Fruit fly (Drosophila melanogaster) whole organism, prepupa: Measurements from ENCODE around the gene CG34241.

Experiments
- Blimp-1 ChIP-seq: fragments of 200-800 bp; sonication (Bioruptor generic); optimal IDR thresholded peaks from 3 replicates; lab custom pipeline; 2017; ENCODE audit warnings: missing biosample characterization, missing genetic modification characterization, mild to moderate bottlenecking, moderate library complexity, missing genetic modification reagents
- CG10631 ChIP-seq: fragments of 200-800 bp; sonication (Bioruptor generic); optimal IDR thresholded peaks from 2 replicates; lab custom pipeline; 2016; ENCODE audit warnings: missing biosample characterization, missing genetic modification characterization
- CG10669 ChIP-seq: fragments of 200-800 bp; sonication (Bioruptor generic); optimal IDR thresholded peaks from 3 replicates; lab custom pipeline; 2018; ENCODE audit warnings: missing biosample characterization, mild to moderate bottlenecking, missing genetic modification characterization, moderate library complexity
- CG11762 ChIP-seq: fragments of 200-800 bp; sonication (Bioruptor generic); optimal IDR thresholded peaks from 3 replicates; lab custom pipeline; 2016; ENCODE audit warnings: missing biosample characterization, missing genetic modification characterization; ENCODE audit not compliant: insufficient read depth
- CG1621 ChIP-seq: fragments of 200-800 bp; sonication (Bioruptor generic); optimal IDR thresholded peaks from 3 replicates; lab custom pipeline; 2018; ENCODE audit warnings: missing biosample characterization, mild to moderate bottlenecking, missing genetic modification characterization
- CG16779 ChIP-seq: fragments of 200-800 bp; sonication (Bioruptor generic); optimal IDR thresholded peaks from 3 replicates; lab custom pipeline; 2017; ENCODE audit warnings: missing biosample characterization, mild to moderate bottlenecking, missing genetic modification characterization
- CG31627 ChIP-seq: fragments of 200-800 bp; sonication (Bioruptor generic); optimal IDR thresholded peaks from 3 replicates; lab custom pipeline; 2016; ENCODE audit warnings: missing biosample characterization, missing genetic modification characterization
- CG32006 ChIP-seq: fragments of 200-800 bp; sonication (Bioruptor generic); optimal IDR thresholded peaks from 3 replicates; lab custom pipeline; 2017; ENCODE audit warnings: missing biosample characterization, mild to moderate bottlenecking, missing genetic modification characterization
- CG34406 ChIP-seq: fragments of 200-800 bp; sonication (Bioruptor generic); optimal IDR thresholded peaks from 3 replicates; lab custom pipeline; 2016; ENCODE audit warnings: missing biosample characterization, missing genetic modification characterization
- CG3919 ChIP-seq: fragments of 200-800 bp; sonication (Bioruptor generic); optimal IDR thresholded peaks from 3 replicates; lab custom pipeline; 2016; ENCODE audit warnings: missing biosample characterization, missing genetic modification characterization
- CG4318 ChIP-seq: fragments of 200-800 bp; sonication (Bioruptor generic); optimal IDR thresholded peaks from 3 replicates; lab custom pipeline; 2017; ENCODE audit warnings: missing biosample characterization, mild to moderate bottlenecking, missing genetic modification characterization
- CG6163 ChIP-seq: fragments of 200-800 bp; sonication (Bioruptor generic); IDR thresholded peaks from 3 replicates; pipeline ENCODE4 v1.3.6; 2022; ENCODE audit warnings: missing biosample characterization, missing genetic modification characterization
- CG6276 ChIP-seq: fragments of 200-800 bp; sonication (Bioruptor generic); optimal IDR thresholded peaks from 2 replicates; lab custom pipeline; 2017; ENCODE audit warnings: missing biosample characterization, mild to moderate bottlenecking, missing genetic modification characterization
- CG6792 ChIP-seq: fragments of 200-800 bp; sonication (Bioruptor generic); optimal IDR thresholded peaks from 3 replicates; lab custom pipeline; 2016; ENCODE audit warnings: missing biosample characterization, missing genetic modification characterization
- CG8119 ChIP-seq: fragments of 200-800 bp; sonication (Bioruptor generic); IDR thresholded peaks from 3 replicates; pipeline ENCODE4 v1.3.6; 2022; ENCODE audit warnings: missing biosample characterization, missing genetic modification characterization
- CG8319 ChIP-seq: fragments of 200-800 bp; sonication (Bioruptor generic); optimal IDR thresholded peaks from 3 replicates; lab custom pipeline; 2016; ENCODE audit warnings: missing biosample characterization, missing genetic modification characterization
- CG8632 ChIP-seq: fragments of 200-800 bp; sonication (Bioruptor generic); optimal IDR thresholded peaks from 3 replicates; lab custom pipeline; 2016; ENCODE audit warnings: missing biosample characterization, missing genetic modification characterization
- CG9139 ChIP-seq: fragments of 200-800 bp; sonication (Bioruptor generic); optimal IDR thresholded peaks from 3 replicates; lab custom pipeline; 2017; ENCODE audit warnings: missing biosample characterization, mild to moderate bottlenecking, missing genetic modification characterization
- Eip75B ChIP-seq: fragments of 200-800 bp; sonication (Bioruptor generic); optimal IDR thresholded peaks from 3 replicates; lab custom pipeline; 2016; ENCODE audit warnings: missing biosample characterization, missing genetic modification characterization
- Eip78C ChIP-seq: fragments of 200-800 bp; sonication (Bioruptor generic); peaks from one replicate; lab custom pipeline; 2016; ENCODE audit warnings: missing biosample characterization, missing genetic modification characterization
- Ets21C ChIP-seq: fragments of 200-800 bp; sonication (Bioruptor generic); optimal IDR thresholded peaks from 3 replicates; lab custom pipeline; 2016; ENCODE audit warnings: missing biosample characterization, missing genetic modification characterization
- Ets96B ChIP-seq: fragments of 200-800 bp; optimal IDR thresholded peaks from 2 replicates; lab custom pipeline; 2019; ENCODE audit warnings: missing biosample characterization, mild to moderate bottlenecking, missing genetic modification characterization, moderate library complexity
- Gug ChIP-seq: fragments of 200-800 bp; sonication (Bioruptor generic); IDR thresholded peaks from 2 replicates; pipeline ENCODE4 v1.3.6; 2022; ENCODE audit warnings: missing biosample characterization, missing genetic modification characterization
- Hr38 ChIP-seq: sonication (Bioruptor generic); optimal IDR thresholded peaks from 2 replicates; lab custom pipeline; 2016; ENCODE audit warnings: missing biosample characterization, missing genetic modification characterization
- Hr4 ChIP-seq: fragments of 200-800 bp; sonication (Bioruptor generic); optimal IDR thresholded peaks from 3 replicates; lab custom pipeline; 2016; ENCODE audit warnings: missing biosample characterization, missing genetic modification characterization
- Lpt ChIP-seq: fragments of 200-800 bp; sonication (Bioruptor generic); optimal IDR thresholded peaks from 3 replicates; lab custom pipeline; 2016; ENCODE audit warnings: missing biosample characterization, missing genetic modification characterization
- Met ChIP-seq: fragments of 200-800 bp; sonication (Bioruptor generic); optimal IDR thresholded peaks from 3 replicates; lab custom pipeline; 2016; ENCODE audit warnings: missing biosample characterization, missing genetic modification characterization
- OdsH ChIP-seq: fragments of 200-800 bp; sonication (Bioruptor generic); optimal IDR thresholded peaks from 3 replicates; lab custom pipeline; 2016; ENCODE audit warnings: missing biosample characterization, missing genetic modification characterization
- Sox102F ChIP-seq: fragments of 200-800 bp; sonication (Bioruptor generic); optimal IDR thresholded peaks from 2 replicates; lab custom pipeline; 2016; ENCODE audit warnings: missing biosample characterization, mild to moderate bottlenecking, missing genetic modification characterization
- Sox15 ChIP-seq: fragments of 200-800 bp; sonication (Bioruptor generic); optimal IDR thresholded peaks from 3 replicates; lab custom pipeline; 2016; ENCODE audit warnings: missing biosample characterization, missing genetic modification characterization
- acj6 ChIP-seq: fragments of 200-800 bp; sonication (Bioruptor generic); optimal IDR thresholded peaks from 3 replicates; lab custom pipeline; 2016; ENCODE audit warnings: missing biosample characterization, missing genetic modification characterization
- cyc ChIP-seq: fragments of 200-800 bp; sonication (Bioruptor generic); optimal IDR thresholded peaks from 3 replicates; lab custom pipeline; 2016; ENCODE audit warnings: missing biosample characterization, missing genetic modification characterization
- dsx ChIP-seq: fragments of 200-800 bp; optimal IDR thresholded peaks from 3 replicates; lab custom pipeline; 2019; ENCODE audit warnings: missing biosample characterization, mild to moderate bottlenecking, missing genetic modification characterization, moderate library complexity; ENCODE audit not compliant: poor library complexity, severe bottlenecking
- eg ChIP-seq: fragments of 200-800 bp; sonication (Bioruptor generic); IDR thresholded peaks from 3 replicates; pipeline ENCODE4 v1.3.6; 2022; ENCODE audit warnings: missing biosample characterization, missing genetic modification characterization
- esn ChIP-seq: fragments of 200-800 bp; sonication (Bioruptor generic); optimal IDR thresholded peaks from 2 replicates; lab custom pipeline; 2016; ENCODE audit warnings: missing biosample characterization, mild to moderate bottlenecking, missing genetic modification characterization, moderate library complexity
- fd59A ChIP-seq: fragments of 200-800 bp; sonication (Bioruptor generic); optimal IDR thresholded peaks from 2 replicates; lab custom pipeline; 2017; ENCODE audit warnings: missing biosample characterization, mild to moderate bottlenecking, missing genetic modification characterization, missing genetic modification reagents
- fd85E ChIP-seq: fragments of 200-800 bp; sonication (Bioruptor generic); optimal IDR thresholded peaks from 3 replicates; lab custom pipeline; 2016; ENCODE audit warnings: missing biosample characterization, missing genetic modification characterization
- lz ChIP-seq: fragments of 200-800 bp; sonication (Bioruptor generic); optimal IDR thresholded peaks from 3 replicates; lab custom pipeline; 2016; ENCODE audit warnings: missing biosample characterization, missing genetic modification characterization
- net ChIP-seq: fragments of 200-800 bp; sonication (Bioruptor generic); optimal IDR thresholded peaks from 3 replicates; lab custom pipeline; 2016; ENCODE audit warnings: missing biosample characterization, missing genetic modification characterization
- pdm3 ChIP-seq: fragments of 200-800 bp; sonication (Bioruptor generic); optimal IDR thresholded peaks from 3 replicates; lab custom pipeline; 2016; ENCODE audit warnings: missing biosample characterization, missing genetic modification characterization
- salr ChIP-seq, 2 experiments: fragments of 200-800 bp; sonication (Bioruptor generic); optimal IDR thresholded peaks; 3 replicates each; lab custom pipeline; 2016 to 2018; ENCODE audit warnings: missing biosample characterization in 2 of 2, missing genetic modification characterization in 2 of 2, mild to moderate bottlenecking in 1 of 2
- ss ChIP-seq, 2 experiments: fragments of 200-800 bp; sonication (Bioruptor generic); optimal IDR thresholded peaks; 2 replicates in 1 of 2; 3 replicates in 1 of 2; lab custom pipeline; 2017 to 2018; ENCODE audit warnings: mild to moderate bottlenecking in 2 of 2, missing biosample characterization in 2 of 2, missing genetic modification characterization in 2 of 2, moderate library complexity in 1 of 2
- svp ChIP-seq: fragments of 200-800 bp; sonication (Bioruptor generic); peaks from one replicate; lab custom pipeline; 2016; ENCODE audit warnings: missing biosample characterization, missing genetic modification characterization
- topi ChIP-seq: fragments of 200-800 bp; sonication (Bioruptor generic); optimal IDR thresholded peaks from 3 replicates; lab custom pipeline; 2016; ENCODE audit warnings: missing biosample characterization, missing genetic modification characterization
- vri ChIP-seq: fragments of 200-800 bp; sonication (Bioruptor generic); optimal IDR thresholded peaks from 3 replicates; lab custom pipeline; 2016; ENCODE audit warnings: missing biosample characterization, mild to moderate bottlenecking, missing genetic modification characterization

The CG34241 gene

dm6 chr3L:12124975-12125374 lies 2.8 kb upstream of the CG34241 start, which contains the start of gene yps (continued):
- peak; percentile 77 for TF ChIP-seq Blimp-1 (GFP tag; lab: Kevin White, UChicago)
- TF ChIP-seq CG10631 (GFP tag; lab: Kevin White, UChicago), result peak; percentile 54
- TF ChIP-seq pdm3 (GFP tag; lab: Kevin White, UChicago), result peak; percentile 86
- peak; percentile 88 for TF ChIP-seq cyc (GFP tag; lab: Kevin White, UChicago)
- peak; percentile 91 for TF ChIP-seq Met
- peak; percentile 95 for TF ChIP-seq Eip78C (GFP tag; lab: Kevin White, UChicago)
- peak; percentile 89 for TF ChIP-seq fd85E
- TF ChIP-seq Sox15 (GFP tag; lab: Kevin White, UChicago), result no peak
- TF ChIP-seq Sox102F (GFP tag; lab: Kevin White, UChicago), result peak; percentile 90
- TF ChIP-seq CG3919 (GFP tag; lab: Kevin White, UChicago), result peak; percentile 94
- peak; percentile 78 for TF ChIP-seq OdsH (GFP tag; lab: Kevin White, UChicago)
- TF ChIP-seq Lpt, result peak; percentile 4
- TF ChIP-seq topi (GFP tag; lab: Kevin White, UChicago), result peak; percentile 90
- TF ChIP-seq svp (GFP tag; lab: Kevin White, UChicago), result peak; percentile 87
- no peak for TF ChIP-seq fd59A (GFP tag; lab: Kevin White, UChicago)
- TF ChIP-seq CG1621 (tag; lab: Kevin White, UChicago), result peak; percentile 89

- TF ChIP-seq CG9139 (no peak), svp (GFP tag; lab: Kevin White, UChicago) (peak; percentile 91)
Measured at dm6 chr3L:12129111-12129510, 1.3 kb downstream of the CG34241 start, which contains the start of gene Lsp2. Lsp2 (plus strand) TSS chr3L:12129393.

- TF ChIP-seq net (GFP tag; lab: Kevin White, UChicago) (peak; percentile 73), vri (GFP tag; lab: Kevin White, UChicago) (no peak), CG8632 (peak; percentile 77), Lpt (peak; percentile 68), svp (GFP tag; lab: Kevin White, UChicago) (peak; percentile 84), Ets96B (tag; lab: Kevin White, UChicago) (peak; percentile 84), CG6276 (GFP tag; lab: Kevin White, UChicago) (peak; percentile 69), CG4318 (GFP tag; lab: Kevin White, UChicago) (peak; percentile 58), fd59A (GFP tag; lab: Kevin White, UChicago) (peak; percentile 53), eg (GFP tag; lab: Robert Waterston, UW) (peak; percentile 93), CG31627 (peak; percentile 55), CG32006 (GFP tag; lab: Kevin White, UChicago) (peak; percentile 79), ss (GFP tag; optimal IDR thresholded peaks at IDR 0.05; lab: Kevin White, UChicago) (peak in 1 of 2 experiments; percentile 51), Hr4 (GFP tag; lab: Kevin White, UChicago) (no peak), Sox102F (GFP tag; lab: Kevin White, UChicago) (no peak), esn (GFP tag; lab: Kevin White, UChicago) (peak; percentile 74), CG11762 (GFP tag; lab: Kevin White, UChicago) (peak; percentile 66), dsx (GFP tag; lab: Kevin White, UChicago) (peak; percentile 48), Ets21C (GFP tag; lab: Kevin White, UChicago) (peak; percentile 33), Hr38 (GFP tag; lab: Kevin White, UChicago) (no peak), acj6 (GFP tag; lab: Kevin White, UChicago) (peak; percentile 74), CG16779 (tag; lab: Kevin White, UChicago) (peak; percentile 29), CG10669 (GFP tag; lab: Kevin White, UChicago) (peak; percentile 69), Eip75B (GFP tag; lab: Kevin White, UChicago) (no peak), CG34406 (GFP tag; lab: Kevin White, UChicago) (peak; percentile 87), CG8319 (GFP tag; lab: Kevin White, UChicago) (peak; percentile 55), topi (GFP tag; lab: Kevin White, UChicago) (peak; percentile 56), CG1621 (tag; lab: Kevin White, UChicago) (peak; percentile 55), Met (no peak), CG6792 (GFP tag; lab: Kevin White, UChicago) (peak; percentile 59), Sox15 (GFP tag; lab: Kevin White, UChicago) (peak; percentile 9), Blimp-1 (GFP tag; lab: Kevin White, UChicago) (peak; percentile 18), CG6163 (GFP tag; lab: Robert Waterston, UW) (peak; percentile 90), pdm3 (GFP tag; lab: Kevin White, UChicago) (no peak), salr (GFP tag; optimal IDR thresholded peaks at IDR 0.05; lab: Kevin White, UChicago) (peak in 1 of 2 experiments; percentile 31), Gug (GFP tag; lab: Robert Waterston, UW) (peak; percentile 82), cyc (GFP tag; lab: Kevin White, UChicago) (peak; percentile 67), lz (GFP tag; lab: Kevin White, UChicago) (peak; percentile 65), CG8119 (GFP tag; lab: Robert Waterston, UW) (peak; percentile 86), CG3919 (GFP tag; lab: Kevin White, UChicago) (peak; percentile 82), CG9139 (peak; percentile 35)
Measured at dm6 chr3L:12131918-12132317, 4.1 kb downstream of the CG34241 start, which contains the start of gene DEF8. DEF8 (plus strand) TSS chr3L:12132146.
